Worm (Caenorhabditis elegans) whole organism, L4/young adult: ENCODE data around the gene K08A2.2.

Source experiments
- W03F9.2 ChIP-seq: fragments of 150-350 bp; optimal IDR thresholded peaks from 2 replicates; lab custom pipeline; 2014; ENCODE audit warnings: missing biosample characterization, missing genetic modification characterization
- him-1 ChIP-seq: sonication (generic microtip); optimal IDR thresholded peaks from 2 replicates; lab custom pipeline; 2016; ENCODE audit warnings: missing genotype, missing genetic modification reagents, missing genetic modification characterization, missing compliant biosample characterization

- no peak for TF ChIP-seq W03F9.2 (tag; lab: Kevin White, UChicago)
- no peak for TF ChIP-seq him-1 (tag; lab: Kevin White, UChicago)
Measured at ce11 chrII:2963619-2964018, 27.8 kb upstream of the K08A2.2 start.
